Worm (Caenorhabditis elegans): Measurements from ENCODE around the gene B0361.14.

B0361.14 gene

DNA sequence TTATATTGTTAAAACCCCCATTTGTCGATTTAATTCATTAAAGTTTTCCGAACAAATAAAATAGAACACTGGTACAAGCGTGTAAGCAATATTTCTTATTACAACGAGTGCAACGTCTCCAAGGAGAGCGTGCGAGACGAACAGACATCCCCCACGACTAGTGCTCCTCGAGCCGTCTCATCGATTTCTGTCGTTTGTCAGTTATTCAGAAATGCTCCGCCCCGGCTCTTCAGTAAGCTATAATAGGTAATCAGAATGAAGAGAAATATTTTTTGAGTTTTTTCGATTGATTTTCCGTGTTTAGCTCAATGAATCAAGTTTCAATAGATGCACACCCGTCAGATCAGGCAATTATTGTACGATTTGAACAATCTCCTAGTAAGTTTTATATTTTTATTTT, 39.4 kb upstream of the B0361.14 start, which contains the start of gene kap-1 (continued):
- TF ChIP-seq ets-4 (GFP tag; optimal IDR thresholded peaks at IDR 0.05) (no peak), zfh-2 (GFP tag; conservative IDR thresholded peaks at IDR 0.05) (no peak), hrde-1 (tag; optimal IDR thresholded peaks at IDR 0.05; ENCODE audit: borderline replicate concordance) (peak; percentile 58), sea-2 (GFP tag; IDR thresholded peaks at IDR 0.05) (no peak), ekl-4 (GFP tag; IDR thresholded peaks at IDR 0.05) (peak; percentile 51; the same call in 1 of the 2 replicates), dpff-1 (tag; optimal IDR thresholded peaks at IDR 0.05) (peak; percentile 62), F39B2.1 (GFP tag; IDR thresholded peaks at IDR 0.05) (no peak), F49E8.2 (tag; optimal IDR thresholded peaks at IDR 0.05; ENCODE audit: insufficient read depth) (peak; percentile 22), fkh-3 (tag; optimal IDR thresholded peaks at IDR 0.05) (peak; percentile 80), mcd-1 (GFP tag; IDR thresholded peaks at IDR 0.05) (peak; percentile 44), egl-18 (GFP tag; IDR thresholded peaks at IDR 0.05) (no peak), tlf-1 (GFP tag; optimal IDR thresholded peaks at IDR 0.05) (peak; percentile 58), lin-54 (GFP tag; optimal IDR thresholded peaks at IDR 0.05) (peak; percentile 29), ztf-18 (tag; optimal IDR thresholded peaks at IDR 0.05) (no peak), F23B12.7 (tag; optimal IDR thresholded peaks at IDR 0.05; ENCODE audit: insufficient read depth) (no peak), hmg-1.2 (GFP tag; IDR thresholded peaks at IDR 0.05) (peak; percentile 52), egrh-3 (GFP tag; IDR thresholded peaks at IDR 0.05) (no peak), Y56A3A.18 (GFP tag; IDR thresholded peaks at IDR 0.05) (peak; percentile 89; the same call in 1 of the 2 replicates), T07F8.4 (tag; optimal IDR thresholded peaks at IDR 0.05) (no peak), nhr-90 (tag; optimal IDR thresholded peaks at IDR 0.05) (peak; percentile 15), him-1 (tag; optimal IDR thresholded peaks at IDR 0.05) (peak; percentile 54), lir-1 (GFP tag; conservative IDR thresholded peaks at IDR 0.05) (no peak), gei-17 (GFP tag; optimal IDR thresholded peaks at IDR 0.05) (peak; percentile 26), hmg-20 (GFP tag; IDR thresholded peaks at IDR 0.05) (no peak), let-526 (GFP tag; IDR thresholded peaks at IDR 0.05) (peak; percentile 79; the same call in 1 of the 2 replicates), attf-5 (GFP tag; optimal IDR thresholded peaks at IDR 0.05) (no peak), tbp1 (GFP tag; optimal IDR thresholded peaks at IDR 0.05) (peak; percentile 32), pbrm-1 (GFP tag; IDR thresholded peaks at IDR 0.05) (no peak), F37B4.10 (GFP tag; IDR thresholded peaks at IDR 0.05) (no peak), nfya-2 (GFP tag; IDR thresholded peaks at IDR 0.05) (no peak), ztf-22 (GFP tag; optimal IDR thresholded peaks at IDR 0.05) (peak; percentile 25)

DNA sequence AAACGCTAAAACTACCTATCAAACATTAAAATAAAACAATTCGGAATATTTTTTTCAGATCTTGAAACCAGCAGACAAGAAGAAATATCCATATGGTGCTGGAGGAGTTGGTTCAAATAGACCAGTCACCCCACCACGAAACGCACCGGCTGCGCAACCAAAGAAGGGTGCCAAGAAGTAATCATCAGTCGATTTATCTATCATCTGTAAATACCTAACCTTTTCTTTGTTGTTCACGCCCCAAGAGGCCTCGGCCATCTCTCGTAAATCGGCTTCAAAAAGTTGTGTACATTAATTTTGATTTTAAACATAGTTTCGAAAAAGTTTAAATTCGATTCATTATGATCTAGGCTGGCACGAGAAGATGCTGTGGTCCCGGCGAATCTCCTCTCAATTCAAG, 38.7 kb upstream of the B0361.14 start:
- 0 out of 2 replicates have a peak, but pooled peaks have one; percentile 22 for TF ChIP-seq madf-3 (GFP tag; IDR thresholded peaks at IDR 0.05)
- 0 out of 2 replicates have a peak, but pooled peaks have one; percentile 4 for TF ChIP-seq pbrm-1 (GFP tag; IDR thresholded peaks at IDR 0.05)
- no peak for TF ChIP-seq ceh-40 (GFP tag; IDR thresholded peaks at IDR 0.05)
- no peak for TF ChIP-seq let-607 (tag; optimal IDR thresholded peaks at IDR 0.05)

DNA sequence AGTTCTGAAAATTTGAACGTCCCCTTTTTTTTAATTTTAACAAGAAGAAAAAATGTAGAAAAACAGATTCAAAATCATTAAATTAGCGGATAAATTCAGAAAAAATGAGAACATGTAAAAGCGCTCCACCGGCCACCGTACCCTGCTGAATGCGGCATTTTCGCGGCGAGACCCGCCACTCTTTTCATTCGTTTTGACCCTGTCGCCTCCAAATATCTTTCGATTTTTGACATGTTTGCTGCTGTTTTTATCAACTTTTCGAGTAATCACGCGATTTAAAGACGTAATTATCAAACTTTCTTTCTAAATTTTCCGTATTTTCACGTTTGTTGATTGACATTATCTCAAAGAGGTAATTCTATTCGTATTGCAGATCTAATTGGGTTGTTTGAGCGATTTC, 36.9 kb upstream of the B0361.14 start, which contains the start of gene gsp-2:
gsp-2 (plus strand) TSS at position 374 of the 400 bp plus-strand sequence.
- peak; percentile 71 for TF ChIP-seq F23B12.7 (tag; optimal IDR thresholded peaks at IDR 0.05; ENCODE audit: insufficient read depth)
- TF ChIP-seq aptf-2 (GFP tag; conservative IDR thresholded peaks at IDR 0.05) = no peak
- TF ChIP-seq nhr-120 (GFP tag; IDR thresholded peaks at IDR 0.05) = no peak
- no peak for TF ChIP-seq F37B4.10 (GFP tag; IDR thresholded peaks at IDR 0.05)
- TF ChIP-seq lin-54 (GFP tag; optimal IDR thresholded peaks at IDR 0.05) = peak; percentile 61
- TF ChIP-seq Y53F4B.3 (GFP tag; IDR thresholded peaks at IDR 0.05) = no peak
- TF ChIP-seq repo-1 (tag; optimal IDR thresholded peaks at IDR 0.05) = no peak
- TF ChIP-seq D2030.7 (GFP tag; IDR thresholded peaks at IDR 0.05) = no peak; the same call in 1 of the 2 replicates
- no peak for TF ChIP-seq gei-17 (GFP tag; optimal IDR thresholded peaks at IDR 0.05)
- TF ChIP-seq tbp1 (GFP tag; optimal IDR thresholded peaks at IDR 0.05) = peak; percentile 54
- TF ChIP-seq cebp-1 (GFP tag; IDR thresholded peaks at IDR 0.05) = no peak
- peak; percentile 69 for TF ChIP-seq cebp-1 (tag; optimal IDR thresholded peaks at IDR 0.05)
- TF ChIP-seq F33H1.4 (GFP tag; IDR thresholded peaks at IDR 0.05) = peak; percentile 90
- TF ChIP-seq efl-1 (GFP tag; optimal IDR thresholded peaks at IDR 0.05) = peak; percentile 67
- TF ChIP-seq snpc-3.4 (tag; optimal IDR thresholded peaks at IDR 0.05) = peak; percentile 43
- TF ChIP-seq hlh-12 (tag; optimal IDR thresholded peaks at IDR 0.05) = no peak
- TF ChIP-seq egl-18 (GFP tag; IDR thresholded peaks at IDR 0.05) = no peak
- TF ChIP-seq cebp-2 (GFP tag; IDR thresholded peaks at IDR 0.05) = 0 out of 2 replicates have a peak, but pooled peaks have one; percentile 14
- TF ChIP-seq chd-7 (tag; optimal IDR thresholded peaks at IDR 0.05) = no peak
